Worm (Caenorhabditis elegans) whole organism, young adult: ENCODE data around the gene Y46G5A.38.
A peak's percentile ranks its signal among the peaks of the same experiment; 100 is the strongest.

Source experiments
- B0261.1 ChIP-seq: sonication (generic microtip); optimal IDR thresholded peaks from 2 replicates; lab custom pipeline; 2016; ENCODE audit warnings: mild to moderate bottlenecking, missing genetic modification characterization, moderate library complexity, missing compliant biosample characterization
- B0336.3 ChIP-seq: fragments of 200-800 bp; sonication (Bioruptor generic); IDR thresholded peaks from 2 replicates; pipeline ENCODE4 v1.3.6; 2022; ENCODE audit warnings: missing genetic modification characterization, missing compliant biosample characterization
- D2030.7 ChIP-seq: fragments of 200-800 bp; sonication (Bioruptor generic); IDR thresholded peaks from 2 replicates; pipeline ENCODE4 v1.3.6; 2022; ENCODE audit warnings: missing genetic modification reagents, missing genetic modification characterization, missing compliant biosample characterization
- F10E7.11 ChIP-seq: sonication (generic microtip); optimal IDR thresholded peaks from 2 replicates; lab custom pipeline; 2017; ENCODE audit warnings: mild to moderate bottlenecking, missing genetic modification characterization, moderate library complexity, missing compliant biosample characterization
- F23B12.7 ChIP-seq: sonication (generic microtip); optimal IDR thresholded peaks from 2 replicates; lab custom pipeline; 2017; ENCODE audit warnings: missing genetic modification characterization, mild to moderate bottlenecking, missing compliant biosample characterization, antibody characterized with exemption, moderate library complexity; ENCODE audit not compliant: insufficient read depth
- F39B2.1 ChIP-seq: fragments of 200-800 bp; sonication (Bioruptor generic); IDR thresholded peaks from 2 replicates; pipeline ENCODE4 v1.3.6; 2022; ENCODE audit warnings: missing genetic modification reagents, missing genetic modification characterization, missing compliant biosample characterization
- F49E8.2 ChIP-seq: sonication (generic microtip); optimal IDR thresholded peaks from 3 replicates; lab custom pipeline; 2017; ENCODE audit warnings: missing genetic modification characterization, mild to moderate bottlenecking, missing compliant biosample characterization, antibody characterized with exemption, moderate library complexity; ENCODE audit not compliant: insufficient read depth
- F52B5.7 ChIP-seq: sonication (generic microtip); optimal IDR thresholded peaks from 2 replicates; lab custom pipeline; 2016; ENCODE audit warnings: mild to moderate bottlenecking, missing genetic modification characterization, missing compliant biosample characterization
- F57C9.4 ChIP-seq: sonication (generic microtip); optimal IDR thresholded peaks from 2 replicates; lab custom pipeline; 2017; ENCODE audit warnings: mild to moderate bottlenecking, missing genetic modification characterization, missing compliant biosample characterization
- T07F8.4 ChIP-seq: sonication (generic microtip); optimal IDR thresholded peaks from 2 replicates; lab custom pipeline; 2016; ENCODE audit warnings: mild to moderate bottlenecking, missing genetic modification characterization, moderate library complexity, missing compliant biosample characterization
- Y56A3A.18 ChIP-seq: fragments of 200-800 bp; sonication (Bioruptor generic); IDR thresholded peaks from 2 replicates; pipeline ENCODE4 v1.3.6; 2022; ENCODE audit warnings: missing genetic modification reagents, missing genetic modification characterization, missing compliant biosample characterization
- Y67H2A.10 ChIP-seq: fragments of 200-800 bp; sonication (Bioruptor generic); conservative IDR thresholded peaks from 2 replicates; pipeline ENCODE4 v1.3.6; 2022; ENCODE audit warnings: missing genetic modification reagents, missing genetic modification characterization, missing compliant biosample characterization
- atf-7 ChIP-seq: sonication (generic microtip); optimal IDR thresholded peaks from 2 replicates; lab custom pipeline; 2017; ENCODE audit warnings: mild to moderate bottlenecking, missing genetic modification characterization, missing compliant biosample characterization
- athp-1 ChIP-seq: sonication (generic microtip); optimal IDR thresholded peaks from 2 replicates; lab custom pipeline; 2017; ENCODE audit warnings: mild to moderate bottlenecking, missing genetic modification characterization, missing compliant biosample characterization
- attf-6 ChIP-seq: fragments of 200-800 bp; sonication (Bioruptor generic); IDR thresholded peaks from 2 replicates; pipeline ENCODE4 v1.3.6; 2022; ENCODE audit warnings: missing genetic modification reagents, missing genetic modification characterization, missing compliant biosample characterization
- ccch-3 ChIP-seq: fragments of 200-800 bp; sonication (Bioruptor generic); optimal IDR thresholded peaks from 2 replicates; lab custom pipeline; 2018; ENCODE audit warnings: mild to moderate bottlenecking, missing genetic modification characterization, missing compliant biosample characterization
- ceh-27 ChIP-seq: fragments of 200-800 bp; sonication (Bioruptor generic); optimal IDR thresholded peaks from 2 replicates; lab custom pipeline; 2018; ENCODE audit warnings: mild to moderate bottlenecking, missing genetic modification characterization, moderate library complexity, missing compliant biosample characterization
- ceh-79 ChIP-seq: sonication (generic microtip); optimal IDR thresholded peaks from 2 replicates; lab custom pipeline; 2017; ENCODE audit warnings: mild to moderate bottlenecking, missing genetic modification characterization, missing compliant biosample characterization
- die-1 ChIP-seq: sonication (generic microtip); optimal IDR thresholded peaks from 2 replicates; lab custom pipeline; 2016; ENCODE audit warnings: missing genotype, mild to moderate bottlenecking, missing genetic modification characterization, missing compliant biosample characterization
- dox-1 ChIP-seq: fragments of 200-800 bp; sonication (Bioruptor generic); IDR thresholded peaks from 2 replicates; pipeline ENCODE4 v1.3.6; 2022; ENCODE audit warnings: missing genetic modification reagents, missing genetic modification characterization, missing compliant biosample characterization
- ets-4 ChIP-seq: fragments of 200-800 bp; sonication (Bioruptor generic); optimal IDR thresholded peaks from 2 replicates; lab custom pipeline; 2018; ENCODE audit warnings: mild to moderate bottlenecking, missing genetic modification characterization, missing compliant biosample characterization
- hlh-26 ChIP-seq: fragments of 200-800 bp; sonication (Bioruptor generic); conservative IDR thresholded peaks from 2 replicates; pipeline ENCODE4 v1.3.6; 2022; ENCODE audit warnings: missing genetic modification reagents, missing genetic modification characterization, missing compliant biosample characterization
- hsf-1 ChIP-seq: fragments of 200-800 bp; sonication (Bioruptor generic); IDR thresholded peaks from 2 replicates; pipeline ENCODE4 v1.3.6; 2022; ENCODE audit warnings: missing genetic modification reagents, missing genetic modification characterization, missing compliant biosample characterization
- lin-26 ChIP-seq: fragments of 200-800 bp; sonication (Bioruptor generic); IDR thresholded peaks from 2 replicates; pipeline ENCODE4 v1.3.6; 2022; ENCODE audit warnings: missing genetic modification reagents, missing genetic modification characterization, missing compliant biosample characterization
- madf-6 ChIP-seq: fragments of 200-800 bp; sonication (Bioruptor generic); IDR thresholded peaks from 2 replicates; pipeline ENCODE4 v1.3.6; 2022; ENCODE audit warnings: missing genetic modification reagents, missing genetic modification characterization, missing compliant biosample characterization
- mel-28 ChIP-seq: sonication (generic microtip); optimal IDR thresholded peaks from 2 replicates; lab custom pipeline; 2016; ENCODE audit warnings: borderline replicate concordance, mild to moderate bottlenecking, missing genetic modification characterization, missing compliant biosample characterization
- nfyb-1 ChIP-seq: fragments of 200-800 bp; sonication (Bioruptor generic); IDR thresholded peaks from 2 replicates; pipeline ENCODE4 v1.3.6; 2022; ENCODE audit warnings: missing genetic modification reagents, missing genetic modification characterization, missing compliant biosample characterization
- nhr-27 ChIP-seq: fragments of 200-800 bp; sonication (Bioruptor generic); optimal IDR thresholded peaks from 2 replicates; lab custom pipeline; 2018; ENCODE audit warnings: mild to moderate bottlenecking, missing genetic modification characterization, moderate library complexity, missing compliant biosample characterization
- nhr-90 ChIP-seq: sonication (generic microtip); optimal IDR thresholded peaks from 2 replicates; lab custom pipeline; 2016; ENCODE audit warnings: missing genotype, mild to moderate bottlenecking, missing genetic modification characterization, missing compliant biosample characterization
- pbrm-1 ChIP-seq: fragments of 200-800 bp; sonication (Bioruptor generic); IDR thresholded peaks from 2 replicates; pipeline ENCODE4 v1.3.6; 2022; ENCODE audit warnings: missing genetic modification reagents, missing genetic modification characterization, missing compliant biosample characterization
- pha-4 ChIP-seq: fragments of 150-350 bp; sonication (generic microtip); optimal IDR thresholded peaks from 2 replicates; lab custom pipeline; 2014; ENCODE audit warnings: missing biosample characterization, missing genetic modification reagents, missing genetic modification characterization
- rcor-1 ChIP-seq: fragments of 200-800 bp; sonication (Bioruptor generic); IDR thresholded peaks from 2 replicates; pipeline ENCODE4 v1.3.6; 2022; ENCODE audit warnings: missing genetic modification reagents, missing genetic modification characterization, missing compliant biosample characterization
- rpc-1 ChIP-seq, 2 experiments: fragments of 150-350 bp in 1 of 2; sonication (generic microtip) in 1 of 2; optimal IDR thresholded peaks; 2 replicates each; lab custom pipeline; 2014 to 2018; ENCODE audit warnings: missing biosample characterization in 1 of 2, missing genetic modification characterization in 1 of 2, missing genetic modification reagents in 1 of 2, missing genotype in 1 of 2
- snpc-1.1 ChIP-seq: sonication (generic microtip); optimal IDR thresholded peaks from 2 replicates; lab custom pipeline; 2017; ENCODE audit warnings: missing genetic modification characterization, mild to moderate bottlenecking, missing compliant biosample characterization, antibody characterized with exemption, moderate library complexity, missing genotype, missing genetic modification reagents; ENCODE audit not compliant: insufficient read depth
- snpc-1.3 ChIP-seq: sonication (generic microtip); optimal IDR thresholded peaks from 2 replicates; lab custom pipeline; 2017; ENCODE audit warnings: missing genetic modification characterization, mild to moderate bottlenecking, missing compliant biosample characterization, antibody characterized with exemption, moderate library complexity, missing genotype, missing genetic modification reagents; ENCODE audit not compliant: insufficient read depth
- snpc-4 ChIP-seq, 5 experiments: fragments of 150-350 bp in 1 of 5; sonication (generic microtip) in 4 of 5; optimal IDR thresholded peaks; 2 replicates each; lab custom pipeline; 2014 to 2018; ENCODE audit warnings: missing genetic modification characterization in 5 of 5, missing biosample characterization in 3 of 5, antibody characterized with exemption in 2 of 5, mild to moderate bottlenecking in 2 of 5, missing compliant biosample characterization in 2 of 5, missing genotype in 2 of 5, moderate library complexity in 2 of 5, missing genetic modification reagents in 1 of 5
- somi-1 ChIP-seq: fragments of 200-800 bp; sonication (Bioruptor generic); optimal IDR thresholded peaks from 2 replicates; lab custom pipeline; 2018; ENCODE audit warnings: mild to moderate bottlenecking, missing genetic modification characterization, missing compliant biosample characterization
- tbp1 ChIP-seq: fragments of 200-800 bp; sonication (Bioruptor generic); optimal IDR thresholded peaks from 2 replicates; lab custom pipeline; 2018; ENCODE audit warnings: mild to moderate bottlenecking, missing genetic modification characterization, missing compliant biosample characterization
- xnd-1 ChIP-seq: sonication (generic microtip); optimal IDR thresholded peaks from 2 replicates; lab custom pipeline; 2016; ENCODE audit warnings: missing genotype, missing genetic modification reagents, missing genetic modification characterization, missing compliant biosample characterization
- zfh-2 ChIP-seq: fragments of 200-800 bp; sonication (Bioruptor generic); conservative IDR thresholded peaks from 2 replicates; pipeline ENCODE4 v1.3.6; 2022; ENCODE audit warnings: missing genetic modification reagents, missing genetic modification characterization, missing compliant biosample characterization
- ztf-25 ChIP-seq: fragments of 200-800 bp; sonication (Bioruptor generic); IDR thresholded peaks from 2 replicates; pipeline ENCODE4 v1.3.6; 2022; ENCODE audit warnings: missing genetic modification reagents, missing genetic modification characterization, missing compliant biosample characterization
- ztf-28 ChIP-seq: fragments of 200-800 bp; sonication (Bioruptor generic); IDR thresholded peaks from 2 replicates; pipeline ENCODE4 v1.3.6; 2022; ENCODE audit warnings: missing genetic modification reagents, missing genetic modification characterization, missing compliant biosample characterization
- ztf-6 ChIP-seq: fragments of 200-800 bp; sonication (Bioruptor generic); IDR thresholded peaks from 2 replicates; pipeline ENCODE4 v1.3.6; 2022; ENCODE audit warnings: missing genetic modification reagents, missing genetic modification characterization, missing compliant biosample characterization

The Y46G5A.38 gene

DNA sequence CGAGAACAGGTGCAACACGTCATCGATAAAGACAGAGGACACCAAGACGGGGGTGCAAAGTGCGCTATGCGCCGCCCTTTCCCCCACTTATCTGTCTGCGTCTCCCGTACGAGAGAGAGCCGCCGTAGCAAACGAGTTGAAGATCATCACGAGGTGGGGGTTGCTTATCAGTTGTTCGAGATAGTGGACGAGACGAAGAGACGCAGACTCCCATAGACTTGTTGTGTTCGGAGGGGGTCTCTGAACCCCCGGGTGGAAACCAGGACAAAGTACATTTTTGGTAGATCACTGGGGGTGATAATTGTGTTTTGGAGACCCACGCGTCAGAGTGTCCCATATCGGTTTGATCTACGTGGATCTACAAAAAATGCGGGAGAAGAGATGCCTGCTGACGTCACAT is 28.0 kb upstream of the Y46G5A.38 start (continued):
- TF ChIP-seq ztf-6 (peak; percentile 78), F52B5.7 (tag; lab: Kevin White, UChicago) (peak; percentile 56), athp-1 (tag; lab: Kevin White, UChicago) (peak; percentile 32), snpc-1.1 (no peak), ccch-3 (GFP tag; lab: Kevin White, UChicago) (no peak), mel-28 (tag; lab: Kevin White, UChicago) (no peak), atf-7 (tag; lab: Kevin White, UChicago) (peak; percentile 91), somi-1 (GFP tag; lab: Kevin White, UChicago) (peak; percentile 62)

DNA sequence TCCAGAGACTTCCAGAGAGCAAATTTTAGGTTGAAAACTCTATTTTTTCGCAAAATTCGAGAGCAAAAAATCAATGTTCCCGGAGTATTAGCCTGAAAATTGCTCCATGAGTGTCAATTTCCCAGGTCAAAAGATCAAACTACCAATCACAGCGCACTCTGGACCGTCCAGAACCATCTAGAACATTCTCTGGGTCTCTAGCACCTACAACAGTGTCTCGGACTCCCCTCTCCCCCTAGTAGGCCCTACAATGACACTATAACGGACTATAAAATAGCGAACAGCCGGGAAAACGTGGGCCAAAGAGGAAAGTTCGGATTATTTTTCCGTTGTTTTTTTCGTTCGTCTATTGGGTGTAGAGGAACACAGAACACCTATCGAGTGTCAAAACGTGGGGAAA is 27.5 kb upstream of the Y46G5A.38 start:
- TF ChIP-seq hsf-1 (peak; percentile 79), rcor-1 (GFP tag; lab: Robert Waterston, UW) (no peak), madf-6 (GFP tag; lab: Robert Waterston, UW) (no peak)

DNA sequence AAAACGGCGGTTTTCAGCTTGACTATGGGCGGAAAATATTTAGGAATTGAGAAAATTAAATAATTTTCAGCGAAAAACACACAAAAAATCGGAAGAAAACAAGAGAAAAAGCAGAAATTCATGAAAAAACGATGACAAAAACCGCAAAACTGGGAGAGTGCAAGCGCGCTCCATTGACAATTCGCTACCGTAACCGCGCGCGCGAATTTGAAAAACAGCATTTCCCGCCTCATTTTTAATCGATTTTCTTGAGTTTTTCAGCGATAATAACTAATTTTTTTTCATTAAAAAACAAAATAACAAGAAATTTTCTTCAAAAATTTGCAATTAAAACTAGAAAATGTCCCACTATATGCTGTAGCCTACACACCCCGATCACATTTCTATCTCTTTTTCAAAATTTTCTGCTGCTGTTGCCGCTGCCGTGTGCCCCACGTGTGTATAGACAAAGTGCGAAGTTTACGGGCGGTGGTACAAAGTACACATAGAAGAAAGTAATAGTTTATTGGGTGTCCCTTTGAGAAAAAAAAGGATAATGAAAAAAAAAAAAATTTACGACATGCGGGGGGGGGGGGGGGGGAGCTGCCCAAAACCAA is 26.8 kb upstream of the Y46G5A.38 start:
- TF ChIP-seq nfyb-1 (peak; percentile 62; the same call in 1 of the 2 replicates), tbp1 (peak; percentile 28), T07F8.4 (tag; lab: Kevin White, UChicago) (no peak), D2030.7 (peak; percentile 90), dox-1 (GFP tag; lab: Robert Waterston, UW) (peak; percentile 71), F39B2.1 (GFP tag; lab: Robert Waterston, UW) (no peak), F57C9.4 (tag; lab: Kevin White, UChicago) (no peak), Y56A3A.18 (GFP tag; lab: Robert Waterston, UW) (no peak), ceh-79 (no peak), pbrm-1 (peak; percentile 44), hlh-26 (GFP tag; lab: Robert Waterston, UW) (no peak), rpc-1 (optimal IDR thresholded peaks at IDR 0.05; lab: Kevin White, UChicago) (no peak), rpc-1 (tag; optimal IDR thresholded peaks at IDR 0.05; lab: Kevin White, UChicago) (no peak), ets-4 (no peak), ztf-25 (GFP tag; lab: Robert Waterston, UW) (no peak), F10E7.11 (tag; lab: Kevin White, UChicago) (no peak), Y67H2A.10 (no peak), pha-4 (tag; lab: Kevin White, UChicago) (no peak), B0336.3 (peak; percentile 54), die-1 (tag; lab: Kevin White, UChicago) (no peak), lin-26 (GFP tag; lab: Robert Waterston, UW) (no peak), B0261.1 (tag; lab: Kevin White, UChicago) (no peak), ceh-27 (no peak), nhr-90 (tag; lab: Kevin White, UChicago) (no peak), xnd-1 (tag; lab: Kevin White, UChicago) (peak; percentile 90), F49E8.2 (tag; lab: Kevin White, UChicago) (peak; percentile 49), madf-6 (GFP tag; lab: Robert Waterston, UW) (peak; percentile 97), zfh-2 (GFP tag; lab: Robert Waterston, UW) (no peak), snpc-1.3 (tag; lab: Kevin White, UChicago) (peak; percentile 50), attf-6 (GFP tag; lab: Robert Waterston, UW) (no peak), mel-28 (tag; lab: Kevin White, UChicago) (no peak), F23B12.7 (tag; lab: Kevin White, UChicago) (no peak), snpc-4 (GFP tag; optimal IDR thresholded peaks at IDR 0.05; lab: Kevin White, UChicago) (no peak), snpc-4 (tag; optimal IDR thresholded peaks at IDR 0.05; lab: Kevin White, UChicago) (peak in 2 of 4 experiments; percentile 32 to 47), ztf-28 (GFP tag; lab: Robert Waterston, UW) (peak; percentile 79; the same call in 1 of the 2 replicates), nhr-27 (tag; lab: Kevin White, UChicago) (no peak)
